Worm (Caenorhabditis elegans): ENCODE results near the gene rpl-9.

Gene rpl-9

ce11 chrIII:7530830-7531229 lies 41.8 kb downstream of the rpl-9 start:
- TF ChIP-seq egl-13 (tag; optimal IDR thresholded peaks at IDR 0.05) (no peak), lin-15B (tag; optimal IDR thresholded peaks at IDR 0.05) (no peak), dsc-1 (tag; optimal IDR thresholded peaks at IDR 0.05) (no peak), blmp-1 (tag; optimal IDR thresholded peaks at IDR 0.05) (peak; percentile 20), lin-35 (GFP tag; optimal IDR thresholded peaks at IDR 0.05) (no peak), unc-86 (tag; optimal IDR thresholded peaks at IDR 0.05) (no peak), rnt-1 (tag; optimal IDR thresholded peaks at IDR 0.05) (peak; percentile 10), vab-15 (tag; optimal IDR thresholded peaks at IDR 0.05) (no peak), Y116A8C.19 (tag; optimal IDR thresholded peaks at IDR 0.05; ENCODE audit: borderline replicate concordance) (no peak), mab-9 (GFP tag; IDR thresholded peaks at IDR 0.05) (no peak), tbx-2 (tag; optimal IDR thresholded peaks at IDR 0.05) (peak; percentile 43), irx-1 (tag; optimal IDR thresholded peaks at IDR 0.05) (no peak), nhr-71 (tag; optimal IDR thresholded peaks at IDR 0.05) (no peak), C16A3.4 (tag; optimal IDR thresholded peaks at IDR 0.05) (no peak), hlh-4 (tag; optimal IDR thresholded peaks at IDR 0.05) (no peak), C04F5.9 (tag; optimal IDR thresholded peaks at IDR 0.05) (no peak), aha-1 (tag; optimal IDR thresholded peaks at IDR 0.05) (no peak), unc-98 (GFP tag; IDR thresholded peaks at IDR 0.05) (no peak), ceh-63 (GFP tag; optimal IDR thresholded peaks at IDR 0.05) (no peak), ztf-11 (tag; optimal IDR thresholded peaks at IDR 0.05) (no peak), pag-3 (tag; optimal IDR thresholded peaks at IDR 0.05; ENCODE audit: borderline replicate concordance, insufficient read depth) (no peak), nhr-237 (tag; optimal IDR thresholded peaks at IDR 0.05) (no peak), elt-3 (tag; optimal IDR thresholded peaks at IDR 0.05) (no peak), lin-14 (GFP tag; optimal IDR thresholded peaks at IDR 0.05) (peak; percentile 1), mdl-1 (tag; optimal IDR thresholded peaks at IDR 0.05) (no peak), tlp-1 (tag; optimal IDR thresholded peaks at IDR 0.05) (no peak), ceh-90 (tag; optimal IDR thresholded peaks at IDR 0.05) (no peak), snu-23 (GFP tag; optimal IDR thresholded peaks at IDR 0.05) (no peak), ceh-82 (tag; optimal IDR thresholded peaks at IDR 0.05) (no peak), nhr-12 (tag; optimal IDR thresholded peaks at IDR 0.05) (no peak), nhr-90 (tag; optimal IDR thresholded peaks at IDR 0.05; ENCODE audit: poor library complexity) (no peak), zag-1 (tag; optimal IDR thresholded peaks at IDR 0.05) (no peak), F16B12.6 (tag; optimal IDR thresholded peaks at IDR 0.05) (no peak), nhr-20 (tag; optimal IDR thresholded peaks at IDR 0.05) (no peak), nhr-84 (tag; optimal IDR thresholded peaks at IDR 0.05) (no peak)

ce11 chrIII:7530108-7530507 lies 42.5 kb downstream of the rpl-9 start:
- TF ChIP-seq sox-4 (tag; optimal IDR thresholded peaks at IDR 0.05): no peak
- no peak for TF ChIP-seq unc-130 (tag; optimal IDR thresholded peaks at IDR 0.05)
- TF ChIP-seq mep-1 (tag; optimal IDR thresholded peaks at IDR 0.05): no peak
- no peak for TF ChIP-seq skn-1 (tag; optimal IDR thresholded peaks at IDR 0.05)
- no peak for TF ChIP-seq unc-30 (tag; optimal IDR thresholded peaks at IDR 0.05)
- no peak for TF ChIP-seq fkh-10 (GFP tag; optimal IDR thresholded peaks at IDR 0.05)
- TF ChIP-seq hpl-2 (GFP tag; optimal IDR thresholded peaks at IDR 0.05): no peak
- TF ChIP-seq lin-35 (GFP tag; optimal IDR thresholded peaks at IDR 0.05): no peak
- peak; percentile 15 for TF ChIP-seq lin-14 (GFP tag; optimal IDR thresholded peaks at IDR 0.05)

ce11 chrIII:7526974-7527466 lies 45.6 kb downstream of the rpl-9 start:
- no peak for TF ChIP-seq nhr-237 (tag; optimal IDR thresholded peaks at IDR 0.05)
- TF ChIP-seq nhr-85 (tag): peak; percentile 33
- no peak for TF ChIP-seq mef-2 (tag; optimal IDR thresholded peaks at IDR 0.05)
- TF ChIP-seq pax-3 (tag; optimal IDR thresholded peaks at IDR 0.05): no peak
- TF ChIP-seq skn-1 (tag; optimal IDR thresholded peaks at IDR 0.05): no peak
- TF ChIP-seq C04F5.9 (tag; optimal IDR thresholded peaks at IDR 0.05): no peak
- no peak for TF ChIP-seq ztf-4 (tag; optimal IDR thresholded peaks at IDR 0.05)
- TF ChIP-seq jun-1 (tag; optimal IDR thresholded peaks at IDR 0.05): no peak
- TF ChIP-seq lsy-2 (tag; optimal IDR thresholded peaks at IDR 0.05): peak in 1 of 2 experiments; percentile 61
- TF ChIP-seq ceh-90 (tag; optimal IDR thresholded peaks at IDR 0.05): no peak
- peak; percentile 15 for TF ChIP-seq rnt-1 (tag; optimal IDR thresholded peaks at IDR 0.05)
- no peak for TF ChIP-seq elt-3 (tag; optimal IDR thresholded peaks at IDR 0.05)
- no peak for TF ChIP-seq aly-2 (tag; optimal IDR thresholded peaks at IDR 0.05)
- TF ChIP-seq nhr-12 (tag; optimal IDR thresholded peaks at IDR 0.05): no peak
- TF ChIP-seq aha-1 (tag; optimal IDR thresholded peaks at IDR 0.05): no peak
- no peak for TF ChIP-seq nhr-11 (tag; optimal IDR thresholded peaks at IDR 0.05)
- no peak for TF ChIP-seq dsc-1 (tag; optimal IDR thresholded peaks at IDR 0.05)
- no peak for TF ChIP-seq egl-13 (tag; optimal IDR thresholded peaks at IDR 0.05)
- no peak for TF ChIP-seq tbx-2 (tag; optimal IDR thresholded peaks at IDR 0.05)
- peak; percentile 10 for TF ChIP-seq blmp-1 (tag; optimal IDR thresholded peaks at IDR 0.05)
- no peak for TF ChIP-seq ama-1 (optimal IDR thresholded peaks at IDR 0.05)
